Fruit fly (Drosophila melanogaster): ENCODE results near the gene Cdep.

The Cdep gene

dm6 chr3R:4989150-4990017 lies 79.0 kb downstream of the Cdep start (continued):
- TF ChIP-seq Sox100B (GFP tag; optimal IDR thresholded peaks at IDR 0.05) (peak; percentile 76), Dip2 (GFP tag; IDR thresholded peaks at IDR 0.05) (no peak), odd (GFP tag; optimal IDR thresholded peaks at IDR 0.05) (peak; percentile 44), Trl (optimal IDR thresholded peaks at IDR 0.05) (no peak), Trl (GFP tag; optimal IDR thresholded peaks at IDR 0.05) (peak; percentile 59), Sry-β (GFP tag; optimal IDR thresholded peaks at IDR 0.05) (no peak), wdn (GFP tag; IDR thresholded peaks at IDR 0.05) (no peak), trem (tag; optimal IDR thresholded peaks at IDR 0.05) (peak; percentile 70), slp2 (GFP tag; optimal IDR thresholded peaks at IDR 0.05) (peak; percentile 58), emc (GFP tag; optimal IDR thresholded peaks at IDR 0.05) (no peak), CG10462 (GFP tag; optimal IDR thresholded peaks at IDR 0.05) (peak; percentile 48), jing (GFP tag; optimal IDR thresholded peaks at IDR 0.05) (peak; percentile 23), sug (tag; optimal IDR thresholded peaks at IDR 0.05) (no peak), pros (GFP tag; optimal IDR thresholded peaks at IDR 0.05) (peak; percentile 83), CG33557 (GFP tag; optimal IDR thresholded peaks at IDR 0.05) (peak; percentile 69), E2f1 (GFP tag; IDR thresholded peaks at IDR 0.05) (no peak), crol (GFP tag; IDR thresholded peaks at IDR 0.05) (no peak; the same call in 1 of the 2 replicates), trh (GFP tag; optimal IDR thresholded peaks at IDR 0.05) (no peak), HLH54F (GFP tag; optimal IDR thresholded peaks at IDR 0.05) (peak; percentile 17), CG34422 (GFP tag; IDR thresholded peaks at IDR 0.05) (no peak), Dref (GFP tag; IDR thresholded peaks at IDR 0.05) (no peak), CG8281 (tag; optimal IDR thresholded peaks at IDR 0.05) (no peak), CG9797 (GFP tag; optimal IDR thresholded peaks at IDR 0.05) (no peak), ftz-f1 (GFP tag; optimal IDR thresholded peaks at IDR 0.05) (no peak), CG13296 (GFP tag; optimal IDR thresholded peaks at IDR 0.05) (no peak), nom (GFP tag; optimal IDR thresholded peaks at IDR 0.05) (no peak), p53 (GFP tag; optimal IDR thresholded peaks at IDR 0.05) (peak; percentile 39), Six4 (GFP tag; optimal IDR thresholded peaks at IDR 0.05) (peak; percentile 61), CG10321 (GFP tag; IDR thresholded peaks at IDR 0.05) (no peak), CG15479 (GFP tag; optimal IDR thresholded peaks at IDR 0.05) (no peak), D (optimal IDR thresholded peaks at IDR 0.05) (no peak), D (GFP tag; optimal IDR thresholded peaks at IDR 0.05) (peak; percentile 79), gcm (GFP tag; optimal IDR thresholded peaks at IDR 0.05) (peak; percentile 53), grn (GFP tag; optimal IDR thresholded peaks at IDR 0.05) (peak; percentile 13), CG8944 (GFP tag; optimal IDR thresholded peaks at IDR 0.05) (no peak), sob (GFP tag; IDR thresholded peaks at IDR 0.05) (peak; percentile 7; the same call in 1 of the 2 replicates), CG3847 (GFP tag; IDR thresholded peaks at IDR 0.05) (no peak), CG1832 (GFP tag; optimal IDR thresholded peaks at IDR 0.05) (no peak), CG10209 (GFP tag; optimal IDR thresholded peaks at IDR 0.05) (peak; percentile 65), CG13624 (GFP tag; optimal IDR thresholded peaks at IDR 0.05) (peak; percentile 19), gcm2 (GFP tag; optimal IDR thresholded peaks at IDR 0.05) (no peak), CG14710 (tag; optimal IDR thresholded peaks at IDR 0.05) (peak; percentile 82), ara (GFP tag; IDR thresholded peaks at IDR 0.05) (no peak), corto (GFP tag; optimal IDR thresholded peaks at IDR 0.05) (no peak), CG1792 (GFP tag; optimal IDR thresholded peaks at IDR 0.05) (no peak), Pdp1 (GFP tag; optimal IDR thresholded peaks at IDR 0.05) (peak; percentile 32 to 54), hth (optimal IDR thresholded peaks at IDR 0.05) (no peak), sens-2 (GFP tag; IDR thresholded peaks at IDR 0.05) (peak; percentile 37; the same call in 1 of the 2 replicates), CG17802 (tag; optimal IDR thresholded peaks at IDR 0.05) (no peak), CG2116 (GFP tag; optimal IDR thresholded peaks at IDR 0.05) (no peak)
